Fruit fly (Drosophila melanogaster): ENCODE measurements around the gene CG8500.

Gene CG8500

dm6 chr3R:9747875-9747899 is 36.8 kb upstream of the CG8500 start, which contains the start of gene PpD3:
TSS of gene PpD3 (plus strand) at chr3R:9747875.
- TF ChIP-seq rgr (GFP tag; optimal IDR thresholded peaks at IDR 0.05): no peak
- TF ChIP-seq Abd-B (GFP tag; optimal IDR thresholded peaks at IDR 0.05): no peak
- TF ChIP-seq ey (GFP tag; optimal IDR thresholded peaks at IDR 0.05): no peak
- no peak for TF ChIP-seq CrebA (GFP tag; optimal IDR thresholded peaks at IDR 0.05; ENCODE audit: borderline replicate concordance)

dm6 chr3R:9747900-9748663 is 36.4 kb upstream of the CG8500 start:
- TF ChIP-seq fru (GFP tag; optimal IDR thresholded peaks at IDR 0.05): no peak

- TF ChIP-seq dmrt93B (GFP tag; optimal IDR thresholded peaks at IDR 0.05) (no peak), Abd-B (GFP tag; optimal IDR thresholded peaks at IDR 0.05) (no peak), dl (GFP tag; optimal IDR thresholded peaks at IDR 0.05; ENCODE audit: insufficient read depth in 1 of 2, partially characterized antibody in 2 of 2) (no peak), brk (GFP tag; optimal IDR thresholded peaks at IDR 0.05) (no peak), foxo (GFP tag; optimal IDR thresholded peaks at IDR 0.05) (no peak), fru (GFP tag; optimal IDR thresholded peaks at IDR 0.05) (no peak), usp (GFP tag; optimal IDR thresholded peaks at IDR 0.05) (no peak), Rel (GFP tag; optimal IDR thresholded peaks at IDR 0.05) (no peak), Rel (tag; optimal IDR thresholded peaks at IDR 0.05) (no peak), sage (GFP tag; optimal IDR thresholded peaks at IDR 0.05) (no peak), Dif (GFP tag; optimal IDR thresholded peaks at IDR 0.05; ENCODE audit: partially characterized antibody) (no peak), dsf (GFP tag; optimal IDR thresholded peaks at IDR 0.05; ENCODE audit: borderline replicate concordance) (no peak), N (GFP tag; optimal IDR thresholded peaks at IDR 0.05) (no peak), Jra (GFP tag; optimal IDR thresholded peaks at IDR 0.05) (no peak), rgr (GFP tag; optimal IDR thresholded peaks at IDR 0.05) (no peak)
Measured at dm6 chr3R:9754487-9754886, 30.0 kb upstream of the CG8500 start, which contains the start of gene Tti1. TSS of gene Tti1 (minus strand) at chr3R:9754686.

dm6 chr3R:9756187-9756586 is 28.3 kb upstream of the CG8500 start, which contains the start of the genes Alg12 and Rpt3R:
TSS of gene Alg12 (plus strand) at chr3R:9756491.
TSS of gene Rpt3R (minus strand) at chr3R:9756510.
- TF ChIP-seq Vsx2 (GFP tag; optimal IDR thresholded peaks at IDR 0.05; ENCODE audit: partially characterized antibody) (no peak), Myc (optimal IDR thresholded peaks at IDR 0.05) (peak; percentile 8), HLH106 (tag; optimal IDR thresholded peaks at IDR 0.05) (no peak)

dm6 chr3R:9759360-9760191 is 24.9 kb upstream of the CG8500 start, which contains the start of gene Mpi:
TSS of gene Mpi (plus strand) at chr3R:9759622.
- TF ChIP-seq pan (optimal IDR thresholded peaks at IDR 0.05) (no peak), OdsH (GFP tag; optimal IDR thresholded peaks at IDR 0.05) (peak; percentile 20), Myc (optimal IDR thresholded peaks at IDR 0.05) (peak; percentile 79)

- TF ChIP-seq Jra (GFP tag; optimal IDR thresholded peaks at IDR 0.05): peak; percentile 64
- no peak for TF ChIP-seq Rel (GFP tag; optimal IDR thresholded peaks at IDR 0.05)
- TF ChIP-seq Rel (tag; optimal IDR thresholded peaks at IDR 0.05): peak; percentile 31
- TF ChIP-seq foxo (GFP tag; optimal IDR thresholded peaks at IDR 0.05): no peak
- peak; percentile 2 for TF ChIP-seq Myc (optimal IDR thresholded peaks at IDR 0.05)
- TF ChIP-seq sage (GFP tag; optimal IDR thresholded peaks at IDR 0.05): no peak
- TF ChIP-seq N (GFP tag; optimal IDR thresholded peaks at IDR 0.05): peak; percentile 8
- TF ChIP-seq tai (GFP tag; optimal IDR thresholded peaks at IDR 0.05): no peak
Measured at dm6 chr3R:9762955-9763931, 21.2 kb upstream of the CG8500 start, which contains the start of the genes Snap24 and CG8478. TSS of gene Snap24 (minus strand) at chr3R:9763150. TSS of gene CG8478 (plus strand) at chr3R:9763650.
